Fruit fly (Drosophila melanogaster) whole organism: Measurements from ENCODE around the gene lectin-33A.

ENCODE experiments used
- CG8478 ChIP-seq: fragments of >200 bp; optimal IDR thresholded peaks from 2 replicates; lab custom pipeline; 2018; ENCODE audit warnings: inconsistent platforms
- Dll ChIP-seq: fragments of >200 bp; optimal IDR thresholded peaks from 2 replicates; lab custom pipeline; 2017
- EcR ChIP-seq, 2 experiments: fragments of >200 bp; optimal IDR thresholded peaks; 2 replicates each; lab custom pipeline; 2017; ENCODE audit warnings: missing biosample characterization in 2 of 2, missing genetic modification characterization in 2 of 2, missing genetic modification reagents in 2 of 2
- pan ChIP-seq: fragments of >200 bp; optimal IDR thresholded peaks from 2 replicates; lab custom pipeline; 2017
- psq ChIP-seq: fragments of >200 bp; optimal IDR thresholded peaks from 2 replicates; lab custom pipeline; 2017
- usp ChIP-seq: fragments of >200 bp; optimal IDR thresholded peaks from 2 replicates; lab custom pipeline; 2017; ENCODE audit warnings: missing biosample characterization, missing genetic modification characterization, mixed read lengths

The lectin-33A gene

DNA sequence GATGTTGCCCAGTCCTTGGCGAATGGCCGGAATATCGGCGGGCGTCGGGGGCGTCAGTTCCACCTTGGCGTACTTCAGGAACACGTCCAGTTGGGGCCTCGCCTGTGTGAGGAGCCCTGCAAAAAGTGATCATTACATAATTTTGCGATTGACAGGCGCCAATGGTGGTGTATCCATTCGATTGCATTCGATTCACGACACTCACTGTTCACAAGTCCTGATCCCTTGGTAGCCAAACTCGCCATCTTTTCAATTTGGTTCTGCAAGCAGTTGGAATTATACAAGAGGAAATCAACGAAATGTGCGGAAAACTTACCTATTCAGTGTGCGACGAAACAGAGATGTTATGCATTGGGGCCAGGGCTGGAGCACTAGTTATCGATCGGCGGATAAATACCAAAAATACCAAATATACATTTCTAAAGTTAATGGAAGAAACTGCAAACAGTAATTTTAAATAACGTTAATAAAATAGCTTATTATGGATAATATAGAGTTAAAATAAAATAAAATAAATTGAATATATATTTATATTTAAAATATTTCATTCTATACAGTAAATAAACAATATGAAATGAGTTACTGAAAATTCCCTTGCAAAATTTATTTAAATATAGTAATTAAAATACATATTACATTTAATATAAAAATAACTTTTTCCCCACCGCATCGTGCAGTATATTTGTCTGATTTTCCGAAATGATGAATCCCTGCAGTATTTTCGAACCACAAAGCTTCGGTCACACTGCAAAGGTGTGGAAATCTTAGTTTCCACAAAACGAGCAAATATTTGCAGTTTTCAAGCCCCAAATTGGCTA, 25.6 kb upstream of the lectin-33A start, which contains the start of the genes ATPsynG and SCAR:
TSS of gene ATPsynG (minus strand) at position 354 of the 818 bp plus-strand sequence.
TSS of gene SCAR (plus strand) at position 727 of the 818 bp plus-strand sequence.
- TF ChIP-seq Dll (no peak), usp (GFP tag; lab: Kevin White, UChicago) (no peak), CG8478 (lab: Kevin White, UChicago) (no peak), EcR (GFP tag; optimal IDR thresholded peaks at IDR 0.05; lab: Kevin White, UChicago) (no peak), pan (no peak), psq (lab: Kevin White, UChicago) (no peak)

DNA sequence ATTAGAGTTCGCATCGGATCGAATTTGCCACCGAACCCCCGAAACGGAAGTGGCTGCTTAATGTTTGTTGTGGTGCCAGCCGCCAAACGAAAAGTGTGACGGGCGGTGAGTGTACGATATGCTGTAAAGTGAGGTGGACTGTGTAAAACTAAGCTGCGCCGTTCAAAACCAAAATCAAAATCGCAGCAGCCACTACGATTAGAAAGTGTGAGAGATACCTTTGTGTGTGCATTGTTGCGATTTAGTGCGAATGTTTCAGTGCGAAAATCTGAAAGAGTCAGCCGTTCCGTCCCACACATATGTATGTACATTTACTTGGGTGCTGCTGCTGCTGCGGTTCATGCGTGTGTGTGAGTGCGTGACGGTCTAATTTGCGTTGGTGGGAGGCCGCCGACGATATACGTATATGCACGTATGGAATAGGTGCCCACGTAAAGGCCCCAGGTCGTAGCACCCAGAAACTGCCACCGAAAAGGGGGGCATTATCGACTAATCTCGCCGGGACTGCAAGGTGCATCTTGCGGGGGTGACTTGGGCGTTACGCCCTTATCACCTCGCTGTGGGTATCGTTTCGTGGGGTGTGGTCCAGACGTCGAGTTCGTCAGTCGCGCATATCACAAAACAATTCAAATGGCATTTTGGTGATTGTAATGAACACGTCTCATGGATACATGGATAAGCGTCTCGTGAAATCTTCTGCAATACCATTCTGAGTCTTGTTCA, 24.8 kb upstream of the lectin-33A start:
- no peak for TF ChIP-seq EcR (GFP tag; optimal IDR thresholded peaks at IDR 0.05; lab: Kevin White, UChicago)
- peak; percentile 46 for TF ChIP-seq pan

DNA sequence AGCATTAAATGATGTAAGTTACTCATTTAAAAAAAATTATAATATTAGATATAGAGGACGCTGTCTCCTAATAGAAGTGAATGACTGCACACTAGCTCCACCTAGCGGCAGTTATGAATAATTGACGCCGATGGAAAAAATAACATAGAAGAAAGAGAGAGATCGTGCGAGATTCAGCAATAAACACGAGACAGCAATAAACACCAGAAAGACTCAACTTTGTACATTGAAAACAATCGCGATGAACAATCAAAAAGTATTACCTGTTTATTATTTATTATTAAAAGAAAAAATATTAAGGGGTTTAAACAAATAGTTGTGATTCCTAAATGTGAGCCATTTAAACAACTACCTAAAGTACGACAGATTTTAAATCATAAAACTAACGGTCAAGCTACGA, 15.7 kb upstream of the lectin-33A start:
- TF ChIP-seq EcR (GFP tag; optimal IDR thresholded peaks at IDR 0.05; lab: Kevin White, UChicago) (no peak), CG8478 (lab: Kevin White, UChicago) (no peak)

DNA sequence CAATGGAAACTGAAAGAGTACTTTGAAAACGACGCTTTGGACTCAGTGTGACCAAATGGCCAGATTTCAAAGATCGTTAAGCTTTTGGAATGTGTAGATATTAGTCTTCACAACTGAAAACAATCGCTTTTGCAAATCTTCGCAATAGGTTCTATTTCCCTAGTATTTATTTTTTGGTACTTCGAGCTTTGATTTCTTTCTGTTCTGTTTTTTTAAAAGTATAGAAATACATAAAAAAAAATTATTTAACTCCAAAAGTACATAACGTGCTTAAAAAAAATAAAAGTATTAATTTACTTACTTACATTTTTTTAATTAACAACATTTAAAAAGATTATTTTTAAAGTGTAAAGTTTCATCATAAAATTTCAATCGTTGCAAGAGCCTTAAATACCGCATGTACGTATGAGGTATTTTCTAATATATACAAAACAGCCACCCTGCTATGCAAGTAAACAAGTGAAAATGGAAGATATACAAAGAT, 14.5 kb upstream of the lectin-33A start, which contains the start of the genes piwi and CG12253:
TSS of gene piwi (minus strand) at position 51 of the 484 bp plus-strand sequence.
TSS of gene CG12253 (plus strand) at position 437 of the 484 bp plus-strand sequence.
- no peak for TF ChIP-seq CG8478 (lab: Kevin White, UChicago)
- no peak for TF ChIP-seq Dll
- TF ChIP-seq psq (lab: Kevin White, UChicago) = no peak
- no peak for TF ChIP-seq EcR (GFP tag; optimal IDR thresholded peaks at IDR 0.05; lab: Kevin White, UChicago)
- TF ChIP-seq pan = no peak
- no peak for TF ChIP-seq usp (GFP tag; lab: Kevin White, UChicago)

DNA sequence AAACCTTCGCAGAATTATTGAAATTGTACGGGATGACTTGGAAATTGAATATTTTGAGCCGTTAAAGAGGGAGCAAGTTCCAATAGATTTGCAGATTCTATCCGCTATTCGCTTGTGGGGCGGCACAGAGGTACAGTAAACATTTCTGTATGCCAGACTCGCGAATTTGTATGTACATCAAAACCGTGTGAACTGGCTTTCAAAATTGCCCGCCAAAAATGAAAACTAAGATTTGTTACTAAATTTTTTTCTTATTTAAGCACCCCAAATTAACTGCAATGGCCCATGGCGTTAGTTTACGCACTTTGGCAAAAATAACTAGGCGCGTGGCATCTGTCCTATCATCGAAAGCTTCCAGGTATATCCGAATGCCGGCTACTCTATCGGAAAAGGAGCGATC, 13.8 kb upstream of the lectin-33A start:
- no peak for TF ChIP-seq usp (GFP tag; lab: Kevin White, UChicago)
- no peak for TF ChIP-seq CG8478 (lab: Kevin White, UChicago)
- TF ChIP-seq Dll = no peak
- no peak for TF ChIP-seq EcR (GFP tag; optimal IDR thresholded peaks at IDR 0.05; lab: Kevin White, UChicago)
- no peak for TF ChIP-seq pan
- TF ChIP-seq psq (lab: Kevin White, UChicago) = no peak

DNA sequence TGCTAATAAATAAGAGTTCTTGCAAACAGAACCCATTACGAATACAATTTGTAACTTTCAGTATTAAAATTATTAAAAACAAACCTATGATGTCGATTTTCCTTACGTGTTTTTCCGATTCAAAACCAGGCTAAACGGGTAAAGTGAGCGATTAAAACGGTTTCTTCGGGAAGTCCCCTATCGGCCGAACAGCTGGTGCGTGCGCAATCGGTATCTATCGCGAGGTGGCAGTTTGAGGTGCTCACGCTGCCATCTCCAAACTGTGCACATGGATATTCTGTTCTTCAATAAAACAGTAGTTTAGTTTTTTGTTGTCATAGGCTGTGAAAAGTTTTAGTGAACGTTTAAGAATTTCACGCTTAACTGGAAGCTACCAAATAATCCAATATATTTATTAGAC, 12.7 kb upstream of the lectin-33A start, which contains the start of gene TTLL4A:
TSS of gene TTLL4A (plus strand) at position 240 of the 400 bp plus-strand sequence.
- no peak for TF ChIP-seq CG8478 (lab: Kevin White, UChicago)
- no peak for TF ChIP-seq pan
- no peak for TF ChIP-seq EcR (GFP tag; optimal IDR thresholded peaks at IDR 0.05; lab: Kevin White, UChicago)
- no peak for TF ChIP-seq Dll
- no peak for TF ChIP-seq psq (lab: Kevin White, UChicago)
- no peak for TF ChIP-seq usp (GFP tag; lab: Kevin White, UChicago)

DNA sequence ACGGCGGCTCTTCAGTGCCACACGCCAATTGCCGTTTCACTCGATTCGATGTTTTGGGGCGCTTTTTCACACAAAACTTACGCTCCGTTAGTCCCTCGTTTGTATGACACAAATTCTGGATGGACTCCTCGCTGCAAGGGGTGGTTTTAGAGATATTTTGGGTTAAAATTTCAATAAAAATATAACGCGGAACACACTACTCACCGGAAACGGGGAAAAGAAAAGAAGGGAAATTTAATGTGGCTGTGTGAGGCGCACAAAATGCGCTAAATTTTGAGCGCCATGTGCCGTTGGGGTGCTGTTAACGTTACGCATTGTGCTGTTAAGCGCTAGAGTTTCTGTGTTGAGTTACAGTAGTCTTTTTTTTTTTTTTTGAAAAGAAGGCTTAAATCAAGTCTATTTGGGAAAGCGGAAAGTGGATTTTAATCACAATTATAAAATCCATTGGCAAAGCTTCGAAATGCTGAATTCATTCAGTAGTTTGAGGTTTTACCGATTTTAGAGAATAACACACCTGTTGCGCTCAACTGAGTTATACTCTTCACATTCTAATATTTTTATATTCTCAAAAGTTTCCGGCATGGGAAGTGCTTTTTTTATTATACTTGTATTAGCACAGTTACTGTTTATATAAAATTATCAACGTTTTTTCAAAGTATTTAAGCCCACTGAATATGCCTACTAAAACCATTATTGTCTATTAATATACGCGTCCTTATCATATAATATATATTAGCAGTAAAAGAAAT, 2.2 kb downstream of the lectin-33A start, which contains the start of gene RpL9:
TSS of gene RpL9 (minus strand) at position 265 of the 749 bp plus-strand sequence.
- no peak for TF ChIP-seq usp (GFP tag; lab: Kevin White, UChicago)
- TF ChIP-seq EcR (GFP tag; optimal IDR thresholded peaks at IDR 0.05; lab: Kevin White, UChicago) = no peak
- no peak for TF ChIP-seq psq (lab: Kevin White, UChicago)
- no peak for TF ChIP-seq CG8478 (lab: Kevin White, UChicago)
- TF ChIP-seq pan = no peak
- TF ChIP-seq Dll = no peak

DNA sequence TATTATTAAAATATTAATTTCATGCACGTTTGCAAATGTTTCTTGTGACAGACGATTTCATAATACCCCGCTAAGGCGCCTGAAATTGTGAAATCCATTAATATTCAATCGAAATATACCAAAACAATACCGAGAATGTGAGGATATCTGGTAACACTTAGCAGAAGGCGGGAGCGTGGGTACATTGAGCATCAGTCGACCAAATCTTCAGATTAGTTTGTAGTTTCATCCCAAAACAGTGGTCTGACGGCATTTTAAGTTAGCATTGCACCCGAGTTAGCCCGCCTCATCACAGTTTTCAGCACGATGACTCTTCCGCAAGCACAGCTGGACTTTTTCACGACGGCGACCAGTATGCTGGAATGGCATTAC, 2.8 kb downstream of the lectin-33A start, which contains the start of gene Nup154:
TSS of gene Nup154 (plus strand) at position 147 of the 372 bp plus-strand sequence.
- TF ChIP-seq psq (lab: Kevin White, UChicago) (no peak), CG8478 (lab: Kevin White, UChicago) (no peak), EcR (GFP tag; optimal IDR thresholded peaks at IDR 0.05; lab: Kevin White, UChicago) (no peak), Dll (no peak), usp (GFP tag; lab: Kevin White, UChicago) (no peak), pan (no peak)

DNA sequence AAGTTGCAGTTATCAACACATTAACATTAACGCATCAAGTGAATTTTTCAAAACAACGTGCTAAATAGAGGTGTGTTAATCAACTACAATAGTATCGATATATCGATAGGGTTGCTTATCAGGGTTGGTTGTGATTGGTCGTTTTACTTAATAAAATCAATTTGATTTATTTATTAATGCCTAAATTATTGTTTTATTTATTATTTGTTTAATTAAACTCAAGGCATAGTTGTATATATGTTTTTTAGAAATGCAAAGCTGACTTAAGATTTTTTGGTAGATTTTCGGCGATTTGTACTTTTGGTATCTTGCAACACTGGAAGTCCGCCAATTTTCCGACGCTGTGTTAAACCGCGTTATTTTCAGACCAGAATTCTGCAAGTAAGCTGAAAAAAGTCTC, 9.1 kb downstream of the lectin-33A start, which contains the start of the genes Art8 and dUTPase:
TSS of gene Art8 (minus strand) at position 88 of the 400 bp plus-strand sequence.
TSS of gene dUTPase (plus strand) at position 314 of the 400 bp plus-strand sequence.
- TF ChIP-seq Dll (no peak), EcR (GFP tag; optimal IDR thresholded peaks at IDR 0.05; lab: Kevin White, UChicago) (no peak)

DNA sequence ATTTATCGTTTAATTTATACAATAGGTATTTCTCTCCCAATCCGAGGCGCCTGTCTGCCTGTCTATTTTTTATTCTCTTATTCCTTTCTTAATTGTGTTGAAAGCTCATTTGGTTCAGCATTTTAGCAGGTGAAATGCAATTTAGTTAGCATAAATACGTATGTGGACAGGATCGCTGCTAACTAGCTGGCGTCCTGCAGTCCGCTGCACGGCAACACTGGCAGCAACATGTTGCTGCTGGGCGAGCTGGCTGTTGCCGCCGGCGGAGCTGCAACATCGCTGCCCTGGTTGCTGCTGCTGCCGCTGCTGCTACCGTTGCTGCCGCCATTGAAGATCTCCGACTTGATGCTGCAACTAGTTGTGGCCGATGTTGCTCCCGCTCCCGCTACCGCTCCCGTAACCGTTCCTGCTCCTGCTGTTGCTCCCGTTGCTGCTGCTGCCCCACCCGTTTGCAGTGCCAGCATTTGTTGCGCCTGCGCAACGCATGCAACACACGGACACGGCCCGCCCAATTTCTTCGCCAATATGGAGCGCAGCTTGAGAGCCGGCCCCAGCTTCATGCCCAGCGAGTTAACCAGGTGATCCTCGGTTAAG, 12.2 kb downstream of the lectin-33A start:
- TF ChIP-seq Dll (no peak), psq (lab: Kevin White, UChicago) (no peak), EcR (GFP tag; optimal IDR thresholded peaks at IDR 0.05; lab: Kevin White, UChicago) (no peak), usp (GFP tag; lab: Kevin White, UChicago) (no peak), pan (no peak), CG8478 (lab: Kevin White, UChicago) (no peak)

DNA sequence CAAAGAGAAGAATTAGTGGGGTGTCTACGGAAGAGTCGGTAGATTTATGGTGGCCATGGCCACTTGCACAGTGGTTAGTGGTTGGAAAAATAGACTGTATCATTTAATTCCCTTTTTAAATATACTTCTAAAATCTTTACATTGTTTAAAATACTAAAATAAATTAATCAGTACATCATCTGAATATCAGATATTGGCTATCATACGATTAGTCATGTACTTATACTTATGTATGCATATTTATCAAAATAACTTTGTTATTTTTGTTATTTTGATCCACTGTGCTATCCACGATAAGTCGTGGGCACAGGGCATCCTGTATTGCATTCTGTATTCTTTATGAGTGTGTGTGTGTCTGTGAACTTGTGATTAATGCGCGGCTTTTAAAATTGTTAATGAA, 12.8 kb downstream of the lectin-33A start:
- TF ChIP-seq usp (GFP tag; lab: Kevin White, UChicago) (no peak), psq (lab: Kevin White, UChicago) (no peak), Dll (no peak), EcR (GFP tag; optimal IDR thresholded peaks at IDR 0.05; lab: Kevin White, UChicago) (no peak), pan (no peak), CG8478 (lab: Kevin White, UChicago) (no peak)
